Worm (Caenorhabditis elegans) whole organism, young adult: ENCODE measurements around the gene C04G6.4.

Experiments
- B0336.3 ChIP-seq: fragments of 200-800 bp; sonication (Bioruptor generic); IDR thresholded peaks from 2 replicates; pipeline ENCODE4 v1.3.6; 2022; ENCODE audit warnings: missing genetic modification characterization, missing compliant biosample characterization
- F22D6.2 ChIP-seq: sonication (generic microtip); optimal IDR thresholded peaks from 2 replicates; lab custom pipeline; 2016; ENCODE audit warnings: mild to moderate bottlenecking, missing genetic modification characterization, missing compliant biosample characterization
- F39B2.1 ChIP-seq: fragments of 200-800 bp; sonication (Bioruptor generic); IDR thresholded peaks from 2 replicates; pipeline ENCODE4 v1.3.6; 2022; ENCODE audit warnings: missing genetic modification reagents, missing genetic modification characterization, missing compliant biosample characterization
- F52B5.7 ChIP-seq: sonication (generic microtip); optimal IDR thresholded peaks from 2 replicates; lab custom pipeline; 2016; ENCODE audit warnings: mild to moderate bottlenecking, missing genetic modification characterization, missing compliant biosample characterization
- F57C9.4 ChIP-seq: sonication (generic microtip); optimal IDR thresholded peaks from 2 replicates; lab custom pipeline; 2017; ENCODE audit warnings: mild to moderate bottlenecking, missing genetic modification characterization, missing compliant biosample characterization
- K11D2.4 ChIP-seq: fragments of 200-800 bp; sonication (Bioruptor generic); IDR thresholded peaks from 2 replicates; pipeline ENCODE4 v1.3.6; 2022; ENCODE audit warnings: missing genetic modification reagents, missing genetic modification characterization, missing compliant biosample characterization
- T26A5.8 ChIP-seq: sonication (generic microtip); optimal IDR thresholded peaks from 2 replicates; lab custom pipeline; 2016; ENCODE audit warnings: missing genetic modification characterization, missing compliant biosample characterization
- ZK185.1 ChIP-seq: sonication (generic microtip); optimal IDR thresholded peaks from 2 replicates; lab custom pipeline; 2016; ENCODE audit warnings: mild to moderate bottlenecking, missing genetic modification characterization, missing compliant biosample characterization; ENCODE audit not compliant: poor library complexity, severe bottlenecking
- akir-1 ChIP-seq: fragments of 200-800 bp; sonication (Bioruptor generic); optimal IDR thresholded peaks from 2 replicates; lab custom pipeline; 2018; ENCODE audit warnings: mild to moderate bottlenecking, missing genetic modification characterization, moderate library complexity, missing compliant biosample characterization
- ama-1 ChIP-seq, 3 experiments: fragments of 150-350 bp in 1 of 3; sonication (generic microtip) in 2 of 3; optimal IDR thresholded peaks; 2 replicates each; lab custom pipeline; 2014 to 2018; ENCODE audit warnings: missing biosample characterization in 2 of 3, missing genetic modification characterization in 2 of 3, missing genetic modification reagents in 2 of 3
- atf-7 ChIP-seq: sonication (generic microtip); optimal IDR thresholded peaks from 2 replicates; lab custom pipeline; 2017; ENCODE audit warnings: mild to moderate bottlenecking, missing genetic modification characterization, missing compliant biosample characterization
- attf-6 ChIP-seq: fragments of 200-800 bp; sonication (Bioruptor generic); IDR thresholded peaks from 2 replicates; pipeline ENCODE4 v1.3.6; 2022; ENCODE audit warnings: missing genetic modification reagents, missing genetic modification characterization, missing compliant biosample characterization
- bed-2 ChIP-seq: fragments of 200-800 bp; sonication (Bioruptor generic); IDR thresholded peaks from 2 replicates; pipeline ENCODE4 v1.3.6; 2022; ENCODE audit warnings: missing genetic modification reagents, missing genetic modification characterization, missing compliant biosample characterization
- ceh-100 ChIP-seq: fragments of 200-800 bp; sonication (Bioruptor generic); IDR thresholded peaks from 2 replicates; pipeline ENCODE4 v1.3.6; 2022; ENCODE audit warnings: missing genetic modification reagents, missing genetic modification characterization, missing compliant biosample characterization
- ceh-27 ChIP-seq: fragments of 200-800 bp; sonication (Bioruptor generic); optimal IDR thresholded peaks from 2 replicates; lab custom pipeline; 2018; ENCODE audit warnings: mild to moderate bottlenecking, missing genetic modification characterization, moderate library complexity, missing compliant biosample characterization
- ceh-91 ChIP-seq: fragments of 200-800 bp; sonication (Bioruptor generic); IDR thresholded peaks from 2 replicates; pipeline ENCODE4 v1.3.6; 2022; ENCODE audit warnings: missing genetic modification reagents, missing genetic modification characterization, missing compliant biosample characterization
- efl-1 ChIP-seq: fragments of 150-350 bp; optimal IDR thresholded peaks from 2 replicates; lab custom pipeline; 2014; ENCODE audit warnings: missing biosample characterization, missing genetic modification reagents, missing genetic modification characterization
- hlh-12 ChIP-seq: sonication (generic microtip); optimal IDR thresholded peaks from 2 replicates; lab custom pipeline; 2016; ENCODE audit warnings: missing genetic modification characterization, missing compliant biosample characterization
- hmg-1.2 ChIP-seq: fragments of 200-800 bp; sonication (Bioruptor generic); IDR thresholded peaks from 2 replicates; pipeline ENCODE4 v1.3.6; 2022; ENCODE audit warnings: missing genetic modification reagents, missing genetic modification characterization, missing compliant biosample characterization
- hrde-1 ChIP-seq: sonication (generic microtip); optimal IDR thresholded peaks from 2 replicates; lab custom pipeline; 2016; ENCODE audit warnings: missing genetic modification characterization, mild to moderate bottlenecking, missing compliant biosample characterization, moderate library complexity, missing genotype, missing genetic modification reagents, borderline replicate concordance
- let-526 ChIP-seq: fragments of 200-800 bp; sonication (Bioruptor generic); IDR thresholded peaks from 2 replicates; pipeline ENCODE4 v1.3.6; 2022; ENCODE audit warnings: missing genetic modification reagents, missing genetic modification characterization, missing compliant biosample characterization
- lin-26 ChIP-seq: fragments of 200-800 bp; sonication (Bioruptor generic); IDR thresholded peaks from 2 replicates; pipeline ENCODE4 v1.3.6; 2022; ENCODE audit warnings: missing genetic modification reagents, missing genetic modification characterization, missing compliant biosample characterization
- lin-35 ChIP-seq, 3 experiments: fragments of 150-350 bp in 2 of 3; sonication (generic microtip) in 1 of 3; optimal IDR thresholded peaks; 2 replicates each; lab custom pipeline; 2014 to 2018; ENCODE audit warnings: missing biosample characterization in 3 of 3, missing genetic modification characterization in 3 of 3, missing genetic modification reagents in 3 of 3
- lin-40 ChIP-seq: sonication (generic microtip); optimal IDR thresholded peaks from 2 replicates; lab custom pipeline; 2016; ENCODE audit warnings: missing genetic modification characterization, mild to moderate bottlenecking, missing compliant biosample characterization, missing genotype, missing genetic modification reagents
- lsy-27 ChIP-seq: sonication (generic microtip); optimal IDR thresholded peaks from 2 replicates; lab custom pipeline; 2017; ENCODE audit warnings: missing genetic modification characterization, mild to moderate bottlenecking, missing compliant biosample characterization, antibody characterized with exemption, missing genotype, borderline replicate concordance; ENCODE audit not compliant: insufficient read depth
- madf-10 ChIP-seq: sonication (generic microtip); optimal IDR thresholded peaks from 2 replicates; lab custom pipeline; 2016; ENCODE audit warnings: mild to moderate bottlenecking, missing genetic modification characterization, missing compliant biosample characterization
- madf-3 ChIP-seq: fragments of 200-800 bp; sonication (Bioruptor generic); IDR thresholded peaks from 2 replicates; pipeline ENCODE4 v1.3.6; 2022; ENCODE audit warnings: missing genetic modification reagents, missing genetic modification characterization, missing compliant biosample characterization
- madf-6 ChIP-seq: fragments of 200-800 bp; sonication (Bioruptor generic); IDR thresholded peaks from 2 replicates; pipeline ENCODE4 v1.3.6; 2022; ENCODE audit warnings: missing genetic modification reagents, missing genetic modification characterization, missing compliant biosample characterization
- mcd-1 ChIP-seq: fragments of 200-800 bp; sonication (Bioruptor generic); IDR thresholded peaks from 2 replicates; pipeline ENCODE4 v1.3.6; 2022; ENCODE audit warnings: missing genetic modification reagents, missing genetic modification characterization, missing compliant biosample characterization
- mel-28 ChIP-seq: sonication (generic microtip); optimal IDR thresholded peaks from 2 replicates; lab custom pipeline; 2016; ENCODE audit warnings: borderline replicate concordance, mild to moderate bottlenecking, missing genetic modification characterization, missing compliant biosample characterization
- nhr-120 ChIP-seq: fragments of 200-800 bp; sonication (Bioruptor generic); IDR thresholded peaks from 2 replicates; pipeline ENCODE4 v1.3.6; 2022; ENCODE audit warnings: missing genetic modification characterization, missing compliant biosample characterization
- nhr-27 ChIP-seq: fragments of 200-800 bp; sonication (Bioruptor generic); optimal IDR thresholded peaks from 2 replicates; lab custom pipeline; 2018; ENCODE audit warnings: mild to moderate bottlenecking, missing genetic modification characterization, moderate library complexity, missing compliant biosample characterization
- nhr-80 ChIP-seq: sonication (generic microtip); optimal IDR thresholded peaks from 2 replicates; lab custom pipeline; 2016; ENCODE audit warnings: missing genetic modification characterization, missing compliant biosample characterization
- nhr-90 ChIP-seq: sonication (generic microtip); optimal IDR thresholded peaks from 2 replicates; lab custom pipeline; 2016; ENCODE audit warnings: missing genotype, mild to moderate bottlenecking, missing genetic modification characterization, missing compliant biosample characterization
- pbrm-1 ChIP-seq: fragments of 200-800 bp; sonication (Bioruptor generic); IDR thresholded peaks from 2 replicates; pipeline ENCODE4 v1.3.6; 2022; ENCODE audit warnings: missing genetic modification reagents, missing genetic modification characterization, missing compliant biosample characterization
- rcor-1 ChIP-seq: fragments of 200-800 bp; sonication (Bioruptor generic); IDR thresholded peaks from 2 replicates; pipeline ENCODE4 v1.3.6; 2022; ENCODE audit warnings: missing genetic modification reagents, missing genetic modification characterization, missing compliant biosample characterization
- rec-8 ChIP-seq, 2 experiments: sonication (generic microtip); optimal IDR thresholded peaks; 2 replicates each; lab custom pipeline; 2016; ENCODE audit warnings: mild to moderate bottlenecking in 2 of 2, missing genetic modification characterization in 2 of 2, missing genetic modification reagents in 2 of 2, missing genotype in 2 of 2, missing biosample characterization in 1 of 2, missing compliant biosample characterization in 1 of 2, moderate library complexity in 1 of 2
- repo-1 ChIP-seq: sonication (generic microtip); optimal IDR thresholded peaks from 2 replicates; lab custom pipeline; 2017; ENCODE audit warnings: mild to moderate bottlenecking, missing genetic modification characterization, missing compliant biosample characterization
- sdz-38 ChIP-seq: sonication (generic microtip); optimal IDR thresholded peaks from 2 replicates; lab custom pipeline; 2016; ENCODE audit warnings: missing genotype, missing genetic modification characterization, missing compliant biosample characterization
- sea-2 ChIP-seq: fragments of 200-800 bp; sonication (Bioruptor generic); IDR thresholded peaks from 2 replicates; pipeline ENCODE4 v1.3.6; 2022; ENCODE audit warnings: missing genetic modification characterization, missing compliant biosample characterization
- snpc-3.4 ChIP-seq: sonication (generic microtip); optimal IDR thresholded peaks from 2 replicates; lab custom pipeline; 2017; ENCODE audit warnings: missing genetic modification characterization, mild to moderate bottlenecking, missing compliant biosample characterization, antibody characterized with exemption, moderate library complexity, missing genotype, missing genetic modification reagents
- unc-130 ChIP-seq: sonication (generic microtip); optimal IDR thresholded peaks from 2 replicates; lab custom pipeline; 2016; ENCODE audit warnings: missing genetic modification reagents, missing genetic modification characterization, missing compliant biosample characterization
- zfh-2 ChIP-seq: fragments of 200-800 bp; sonication (Bioruptor generic); conservative IDR thresholded peaks from 2 replicates; pipeline ENCODE4 v1.3.6; 2022; ENCODE audit warnings: missing genetic modification reagents, missing genetic modification characterization, missing compliant biosample characterization
- zim-3 ChIP-seq: sonication (generic microtip); optimal IDR thresholded peaks from 2 replicates; lab custom pipeline; 2017; ENCODE audit warnings: mild to moderate bottlenecking, missing genetic modification characterization, moderate library complexity, missing compliant biosample characterization
- ztf-18 ChIP-seq: sonication (generic microtip); optimal IDR thresholded peaks from 2 replicates; lab custom pipeline; 2016; ENCODE audit warnings: missing genotype, mild to moderate bottlenecking, missing genetic modification characterization, missing compliant biosample characterization
- ztf-28 ChIP-seq: fragments of 200-800 bp; sonication (Bioruptor generic); IDR thresholded peaks from 2 replicates; pipeline ENCODE4 v1.3.6; 2022; ENCODE audit warnings: missing genetic modification reagents, missing genetic modification characterization, missing compliant biosample characterization
- ztf-3 ChIP-seq: fragments of 200-800 bp; sonication (Bioruptor generic); optimal IDR thresholded peaks from 2 replicates; lab custom pipeline; 2018; ENCODE audit warnings: mild to moderate bottlenecking, missing genetic modification characterization, missing compliant biosample characterization

The C04G6.4 gene

ce11 chrII:5057315-5057714 is 25.9 kb downstream of the C04G6.4 start (continued):
- TF ChIP-seq K11D2.4 (GFP tag; lab: Robert Waterston, UW) (peak; percentile 67), F52B5.7 (tag; lab: Kevin White, UChicago) (no peak), pbrm-1 (peak; percentile 74), sea-2 (no peak), ztf-18 (tag; lab: Kevin White, UChicago) (peak; percentile 32), T26A5.8 (tag; lab: Kevin White, UChicago) (no peak), F39B2.1 (GFP tag; lab: Robert Waterston, UW) (no peak), let-526 (GFP tag; lab: Robert Waterston, UW) (0 out of 2 replicates have a peak, but pooled peaks have one; percentile 19), zim-3 (tag; lab: Kevin White, UChicago) (peak; percentile 38), ama-1 (optimal IDR thresholded peaks at IDR 0.05; lab: Kevin White, UChicago) (no peak), ama-1 (GFP tag; optimal IDR thresholded peaks at IDR 0.05; lab: Kevin White, UChicago) (peak in 1 of 2 experiments; percentile 68), nhr-120 (no peak), nhr-80 (tag; lab: Kevin White, UChicago) (peak; percentile 1), snpc-3.4 (tag; lab: Kevin White, UChicago) (peak; percentile 98), F57C9.4 (tag; lab: Kevin White, UChicago) (no peak), attf-6 (GFP tag; lab: Robert Waterston, UW) (peak; percentile 62; the same call in 1 of the 2 replicates), ZK185.1 (peak; percentile 26), bed-2 (no peak), hmg-1.2 (GFP tag; lab: Robert Waterston, UW) (peak; percentile 74), ztf-3 (GFP tag; lab: Kevin White, UChicago) (no peak), nhr-27 (tag; lab: Kevin White, UChicago) (no peak), ceh-100 (GFP tag; lab: Robert Waterston, UW) (peak; percentile 86), lin-40 (tag; lab: Kevin White, UChicago) (no peak), atf-7 (tag; lab: Kevin White, UChicago) (peak; percentile 8), nhr-90 (peak; percentile 4), F22D6.2 (tag; lab: Kevin White, UChicago) (no peak), ceh-91 (GFP tag; lab: Robert Waterston, UW) (peak; percentile 55; the same call in 1 of the 2 replicates), rcor-1 (peak; percentile 83), madf-3 (GFP tag; lab: Robert Waterston, UW) (peak; percentile 73), lin-35 (GFP tag; optimal IDR thresholded peaks at IDR 0.05; lab: Kevin White, UChicago) (peak in 1 of 3 experiments; percentile 32), ztf-28 (GFP tag; lab: Robert Waterston, UW) (peak; percentile 48; the same call in 1 of the 2 replicates)
- TF ChIP-seq, all 124 proteins: peak for 71

DNA sequence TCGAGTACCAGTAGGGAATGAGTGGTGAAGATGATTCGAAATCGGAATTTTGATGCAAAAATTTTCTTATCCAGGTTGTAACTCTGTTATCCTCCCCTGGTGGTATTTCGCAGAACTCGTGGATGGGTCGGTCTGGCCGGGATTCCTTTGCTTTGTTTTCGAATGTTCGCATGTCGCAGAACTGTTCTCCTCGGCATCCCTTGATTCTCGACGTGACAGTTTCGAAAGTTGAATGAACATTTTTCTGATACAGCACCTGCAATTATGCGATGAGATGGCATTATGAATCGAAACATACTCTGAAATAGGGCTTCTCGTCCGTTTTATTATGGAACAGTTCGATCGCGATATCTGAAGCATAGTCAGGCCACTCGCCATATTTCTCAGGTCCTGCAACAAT is 27.0 kb downstream of the C04G6.4 start:
- no peak for TF ChIP-seq mel-28
- TF ChIP-seq akir-1 = no peak
- 0 out of 2 replicates have a peak, but pooled peaks have one; percentile 40 for TF ChIP-seq K11D2.4 (GFP tag; lab: Robert Waterston, UW)
- 0 out of 2 replicates have a peak, but pooled peaks have one; percentile 13 for TF ChIP-seq lin-26 (GFP tag; lab: Robert Waterston, UW)
- peak; percentile 9 for TF ChIP-seq unc-130 (GFP tag; lab: Kevin White, UChicago)
- TF ChIP-seq lin-40 (tag; lab: Kevin White, UChicago) = no peak
- TF ChIP-seq lsy-27 (tag; lab: Kevin White, UChicago) = no peak
- no peak for TF ChIP-seq repo-1 (tag; lab: Kevin White, UChicago)
- no peak for TF ChIP-seq zfh-2
- TF ChIP-seq madf-10 = no peak
- TF ChIP-seq hrde-1 (tag; lab: Kevin White, UChicago) = peak; percentile 33
- peak; percentile 53 for TF ChIP-seq madf-6 (GFP tag; lab: Robert Waterston, UW)
- no peak for TF ChIP-seq rec-8 (tag; optimal IDR thresholded peaks at IDR 0.05; lab: Kevin White, UChicago)
- peak; percentile 57 for TF ChIP-seq mcd-1 (GFP tag; lab: Robert Waterston, UW)
- peak; percentile 89 for TF ChIP-seq B0336.3 (GFP tag; lab: Robert Waterston, UW)
- no peak for TF ChIP-seq sdz-38
- TF ChIP-seq pbrm-1 = peak; percentile 50; the same call in 1 of the 2 replicates
- TF ChIP-seq nhr-80 (tag; lab: Kevin White, UChicago) = no peak
- TF ChIP-seq lin-35 (GFP tag; optimal IDR thresholded peaks at IDR 0.05; lab: Kevin White, UChicago) = no peak
- no peak for TF ChIP-seq nhr-120
- TF ChIP-seq efl-1 (GFP tag; lab: Kevin White, UChicago) = peak; percentile 9
- TF ChIP-seq hlh-12 = no peak
- TF ChIP-seq ceh-27 (GFP tag; lab: Kevin White, UChicago) = no peak
